Worm (Caenorhabditis elegans) whole organism, L1 larva: ENCODE results near the gene sym-4.
A peak's percentile ranks its signal among the peaks of the same experiment; 100 is the strongest.

Source experiments
- C34B4.2 ChIP-seq: sonication (generic microtip); optimal IDR thresholded peaks from 2 replicates; lab custom pipeline; 2017; ENCODE audit warnings: mild to moderate bottlenecking, missing genetic modification characterization, missing compliant biosample characterization
- aha-1 ChIP-seq: fragments of 150-350 bp; optimal IDR thresholded peaks from 2 replicates; lab custom pipeline; 2014; ENCODE audit warnings: missing biosample characterization, missing genetic modification characterization
- ceh-88 ChIP-seq: fragments of 200-800 bp; sonication (Bioruptor generic); IDR thresholded peaks from 2 replicates; pipeline ENCODE4 v1.3.6; 2022; ENCODE audit warnings: missing genetic modification characterization, missing compliant biosample characterization
- dsc-1 ChIP-seq: sonication (generic microtip); optimal IDR thresholded peaks from 2 replicates; lab custom pipeline; 2016; ENCODE audit warnings: mild to moderate bottlenecking, missing genetic modification characterization, missing compliant biosample characterization
- efl-1 ChIP-seq, 4 experiments: fragments of 150-350 bp; optimal IDR thresholded peaks in 3 of 4; peaks in 1 of 4; 1 replicate in 1 of 4; 2 replicates in 3 of 4; lab custom pipeline; 2014; ENCODE audit warnings: missing biosample characterization in 2 of 4, missing genetic modification characterization in 2 of 4, missing genetic modification reagents in 2 of 4
- efl-3 ChIP-seq: fragments of 200-800 bp; sonication (Bioruptor generic); optimal IDR thresholded peaks from 2 replicates; lab custom pipeline; 2018; ENCODE audit warnings: mild to moderate bottlenecking, missing genetic modification characterization, missing compliant biosample characterization
- elt-2 ChIP-seq: sonication (generic microtip); optimal IDR thresholded peaks from 2 replicates; lab custom pipeline; 2016; ENCODE audit warnings: missing genetic modification characterization, mild to moderate bottlenecking, inconsistent platforms, missing compliant biosample characterization, missing genetic modification reagents
- fkh-10 ChIP-seq: sonication (generic microtip); optimal IDR thresholded peaks from 2 replicates; lab custom pipeline; 2017; ENCODE audit warnings: missing biosample characterization, missing genetic modification reagents, missing genetic modification characterization
- fkh-4 ChIP-seq: sonication (generic microtip); optimal IDR thresholded peaks from 2 replicates; lab custom pipeline; 2016; ENCODE audit warnings: missing compliant biosample characterization, missing genetic modification characterization, borderline replicate concordance
- fkh-8 ChIP-seq: sonication (generic microtip); optimal IDR thresholded peaks from 2 replicates; lab custom pipeline; 2016; ENCODE audit warnings: mild to moderate bottlenecking, missing genetic modification characterization, missing compliant biosample characterization
- fos-1 ChIP-seq: fragments of 150-350 bp; optimal IDR thresholded peaks from 2 replicates; lab custom pipeline; 2014; ENCODE audit warnings: missing biosample characterization, missing genetic modification characterization
- hlh-17 ChIP-seq: fragments of 200-800 bp; sonication (Bioruptor generic); optimal IDR thresholded peaks from 2 replicates; lab custom pipeline; 2018; ENCODE audit warnings: missing genetic modification characterization, mild to moderate bottlenecking, missing compliant biosample characterization, moderate library complexity, borderline replicate concordance
- hpl-2 ChIP-seq: fragments of 150-350 bp; optimal IDR thresholded peaks from 2 replicates; lab custom pipeline; 2014; ENCODE audit warnings: missing biosample characterization, missing genetic modification reagents, missing genetic modification characterization
- lin-35 ChIP-seq, 2 experiments: fragments of 150-350 bp; optimal IDR thresholded peaks; 2 replicates each; lab custom pipeline; 2014; ENCODE audit warnings: missing biosample characterization in 2 of 2, missing genetic modification characterization in 2 of 2, missing genetic modification reagents in 2 of 2
- lsy-2 ChIP-seq, 2 experiments: fragments of 150-350 bp; optimal IDR thresholded peaks; 2 replicates each; lab custom pipeline; 2014; ENCODE audit warnings: missing biosample characterization in 2 of 2, missing genetic modification characterization in 2 of 2
- mdl-1 ChIP-seq, 2 experiments: fragments of 150-350 bp; optimal IDR thresholded peaks; 2 replicates each; lab custom pipeline; 2014 to 2017; ENCODE audit warnings: missing biosample characterization in 2 of 2, missing genetic modification characterization in 2 of 2, inconsistent platforms in 1 of 2
- nhr-11 ChIP-seq: fragments of 150-350 bp; optimal IDR thresholded peaks from 2 replicates; lab custom pipeline; 2014; ENCODE audit warnings: missing biosample characterization, missing genetic modification characterization
- nhr-237 ChIP-seq: fragments of 150-350 bp; optimal IDR thresholded peaks from 2 replicates; lab custom pipeline; 2014; ENCODE audit warnings: missing biosample characterization, missing genetic modification characterization
- nhr-28 ChIP-seq: fragments of 150-350 bp; optimal IDR thresholded peaks from 2 replicates; lab custom pipeline; 2014; ENCODE audit warnings: missing biosample characterization, missing genetic modification characterization
- nhr-47 ChIP-seq: sonication (generic microtip); optimal IDR thresholded peaks from 2 replicates; lab custom pipeline; 2016; ENCODE audit warnings: mild to moderate bottlenecking, missing genetic modification characterization, moderate library complexity, missing compliant biosample characterization
- nhr-71 ChIP-seq: sonication (generic microtip); optimal IDR thresholded peaks from 2 replicates; lab custom pipeline; 2016; ENCODE audit warnings: mild to moderate bottlenecking, missing genetic modification characterization, moderate library complexity, missing compliant biosample characterization
- pax-3 ChIP-seq: fragments of 200-800 bp; sonication (Bioruptor generic); optimal IDR thresholded peaks from 2 replicates; lab custom pipeline; 2018; ENCODE audit warnings: mild to moderate bottlenecking, missing genetic modification characterization, moderate library complexity, missing compliant biosample characterization
- pqm-1 ChIP-seq: sonication (generic microtip); optimal IDR thresholded peaks from 3 replicates; lab custom pipeline; 2017; ENCODE audit warnings: missing biosample characterization, missing genetic modification characterization
- rnt-1 ChIP-seq: sonication (generic microtip); optimal IDR thresholded peaks from 2 replicates; lab custom pipeline; 2016; ENCODE audit warnings: mild to moderate bottlenecking, missing genetic modification characterization, moderate library complexity, missing compliant biosample characterization
- snpc-4 ChIP-seq: fragments of 150-350 bp; optimal IDR thresholded peaks from 2 replicates; lab custom pipeline; 2014; ENCODE audit warnings: missing biosample characterization, missing genetic modification characterization
- sox-4 ChIP-seq: sonication (generic microtip); optimal IDR thresholded peaks from 2 replicates; lab custom pipeline; 2016; ENCODE audit warnings: missing genetic modification characterization, missing compliant biosample characterization
- sptf-1 ChIP-seq: fragments of 150-350 bp; optimal IDR thresholded peaks from 2 replicates; lab custom pipeline; 2014; ENCODE audit warnings: missing biosample characterization, missing genetic modification characterization
- tlp-1 ChIP-seq: fragments of 150-350 bp; optimal IDR thresholded peaks from 2 replicates; lab custom pipeline; 2014; ENCODE audit warnings: missing biosample characterization, missing genetic modification characterization
- unc-130 ChIP-seq: fragments of 150-350 bp; optimal IDR thresholded peaks from 2 replicates; lab custom pipeline; 2017; ENCODE audit warnings: missing biosample characterization, missing genetic modification characterization, inconsistent platforms
- xbp-1 ChIP-seq: sonication (generic microtip); optimal IDR thresholded peaks from 2 replicates; lab custom pipeline; 2016; ENCODE audit warnings: missing genetic modification characterization, missing compliant biosample characterization

The sym-4 gene

ce11 chrX:14213314-14213713, 43.9 kb upstream of the sym-4 start:
- TF ChIP-seq C34B4.2 (tag; lab: Kevin White, UChicago) (no peak), elt-2 (peak; percentile 29)

- TF ChIP-seq hlh-17 (no peak), elt-2 (peak; percentile 78), sptf-1 (tag; lab: Kevin White, UChicago) (no peak), aha-1 (tag; lab: Kevin White, UChicago) (no peak), pqm-1 (peak; percentile 46)
Measured at ce11 chrX:14207942-14208341, 38.5 kb upstream of the sym-4 start, which contains the start of gene ceh-37. Gene ceh-37 (minus strand): TSS chrX:14208000.

ce11 chrX:14206321-14206720, 36.9 kb upstream of the sym-4 start:
- peak in 1 of 2 experiments; percentile 16 for TF ChIP-seq lin-35 (GFP tag; optimal IDR thresholded peaks at IDR 0.05; lab: Kevin White, UChicago)
- peak; percentile 49 for TF ChIP-seq elt-2
- TF ChIP-seq mdl-1 (tag; optimal IDR thresholded peaks at IDR 0.05; lab: Kevin White, UChicago): no peak
- TF ChIP-seq efl-1 (optimal IDR thresholded peaks at IDR 0.05; lab: Kevin White, UChicago): no peak
- TF ChIP-seq efl-1 (GFP tag; optimal IDR thresholded peaks at IDR 0.05 in 1 of 2; lab: Kevin White, UChicago): peak in 1 of 2 experiments; percentile 44
- TF ChIP-seq, all 84 proteins: peak for 3

ce11 chrX:14194251-14194650, 24.8 kb upstream of the sym-4 start:
- no peak for TF ChIP-seq mdl-1 (tag; optimal IDR thresholded peaks at IDR 0.05; lab: Kevin White, UChicago)
- TF ChIP-seq elt-2: peak; percentile 84
- TF ChIP-seq lsy-2 (tag; optimal IDR thresholded peaks at IDR 0.05; lab: Kevin White, UChicago): peak in 1 of 2 experiments; percentile 54
- peak in 1 of 2 experiments; percentile 26 for TF ChIP-seq lin-35 (GFP tag; optimal IDR thresholded peaks at IDR 0.05; lab: Kevin White, UChicago)
- TF ChIP-seq ceh-88: no peak
- TF ChIP-seq fkh-10 (GFP tag; lab: Kevin White, UChicago): no peak

- TF ChIP-seq aha-1 (tag; lab: Kevin White, UChicago) (no peak), fos-1 (tag; lab: Kevin White, UChicago) (no peak), hpl-2 (GFP tag; lab: Kevin White, UChicago) (no peak), pqm-1 (no peak), snpc-4 (tag; lab: Kevin White, UChicago) (no peak), rnt-1 (tag; lab: Kevin White, UChicago) (no peak), nhr-28 (tag; lab: Kevin White, UChicago) (no peak), nhr-11 (tag; lab: Kevin White, UChicago) (no peak), unc-130 (tag; lab: Kevin White, UChicago) (no peak), nhr-47 (no peak), dsc-1 (tag; lab: Kevin White, UChicago) (no peak), tlp-1 (tag; lab: Kevin White, UChicago) (no peak), nhr-237 (no peak), efl-3 (GFP tag; lab: Kevin White, UChicago) (no peak)
Measured at ce11 chrX:14186466-14186865, 17.0 kb upstream of the sym-4 start, which contains the start of gene ceh-36. Gene ceh-36 (minus strand): TSS chrX:14186566.

ce11 chrX:14185631-14186030, 16.2 kb upstream of the sym-4 start:
- TF ChIP-seq xbp-1 (tag; lab: Kevin White, UChicago) (no peak), nhr-71 (peak; percentile 39), fkh-8 (tag; lab: Kevin White, UChicago) (peak; percentile 23), nhr-47 (peak; percentile 38), sox-4 (tag; lab: Kevin White, UChicago) (peak; percentile 73), dsc-1 (tag; lab: Kevin White, UChicago) (peak; percentile 99), elt-2 (no peak), pax-3 (peak; percentile 84), fkh-4 (tag; lab: Kevin White, UChicago) (peak; percentile 42)
